Fruit fly (Drosophila melanogaster) whole organism, prepupa: ENCODE results near the gene Cnb.

Experiments used
- CG32006 ChIP-seq: fragments of 200-800 bp; sonication (Bioruptor generic); optimal IDR thresholded peaks from 3 replicates; lab custom pipeline; 2017; ENCODE audit warnings: missing biosample characterization, mild to moderate bottlenecking, missing genetic modification characterization
- CG4318 ChIP-seq: fragments of 200-800 bp; sonication (Bioruptor generic); optimal IDR thresholded peaks from 3 replicates; lab custom pipeline; 2017; ENCODE audit warnings: missing biosample characterization, mild to moderate bottlenecking, missing genetic modification characterization
- CG6808 ChIP-seq: fragments of 200-800 bp; sonication (Bioruptor generic); optimal IDR thresholded peaks from 3 replicates; lab custom pipeline; 2017; ENCODE audit warnings: missing biosample characterization, missing genetic modification characterization, mild to moderate bottlenecking, moderate library complexity, missing genetic modification reagents
- CG8119 ChIP-seq: fragments of 200-800 bp; sonication (Bioruptor generic); IDR thresholded peaks from 3 replicates; pipeline ENCODE4 v1.3.6; 2022; ENCODE audit warnings: missing biosample characterization, missing genetic modification characterization
- CG9139 ChIP-seq: fragments of 200-800 bp; sonication (Bioruptor generic); optimal IDR thresholded peaks from 3 replicates; lab custom pipeline; 2017; ENCODE audit warnings: missing biosample characterization, mild to moderate bottlenecking, missing genetic modification characterization
- Eip78C ChIP-seq: fragments of 200-800 bp; sonication (Bioruptor generic); peaks from one replicate; lab custom pipeline; 2016; ENCODE audit warnings: missing biosample characterization, missing genetic modification characterization
- Ets21C ChIP-seq: fragments of 200-800 bp; sonication (Bioruptor generic); optimal IDR thresholded peaks from 3 replicates; lab custom pipeline; 2016; ENCODE audit warnings: missing biosample characterization, missing genetic modification characterization
- OdsH ChIP-seq: fragments of 200-800 bp; sonication (Bioruptor generic); optimal IDR thresholded peaks from 3 replicates; lab custom pipeline; 2016; ENCODE audit warnings: missing biosample characterization, missing genetic modification characterization
- dsx ChIP-seq: fragments of 200-800 bp; optimal IDR thresholded peaks from 3 replicates; lab custom pipeline; 2019; ENCODE audit warnings: missing biosample characterization, mild to moderate bottlenecking, missing genetic modification characterization, moderate library complexity; ENCODE audit not compliant: poor library complexity, severe bottlenecking
- lz ChIP-seq: fragments of 200-800 bp; sonication (Bioruptor generic); optimal IDR thresholded peaks from 3 replicates; lab custom pipeline; 2016; ENCODE audit warnings: missing biosample characterization, missing genetic modification characterization
- topi ChIP-seq: fragments of 200-800 bp; sonication (Bioruptor generic); optimal IDR thresholded peaks from 3 replicates; lab custom pipeline; 2016; ENCODE audit warnings: missing biosample characterization, missing genetic modification characterization

DNA sequence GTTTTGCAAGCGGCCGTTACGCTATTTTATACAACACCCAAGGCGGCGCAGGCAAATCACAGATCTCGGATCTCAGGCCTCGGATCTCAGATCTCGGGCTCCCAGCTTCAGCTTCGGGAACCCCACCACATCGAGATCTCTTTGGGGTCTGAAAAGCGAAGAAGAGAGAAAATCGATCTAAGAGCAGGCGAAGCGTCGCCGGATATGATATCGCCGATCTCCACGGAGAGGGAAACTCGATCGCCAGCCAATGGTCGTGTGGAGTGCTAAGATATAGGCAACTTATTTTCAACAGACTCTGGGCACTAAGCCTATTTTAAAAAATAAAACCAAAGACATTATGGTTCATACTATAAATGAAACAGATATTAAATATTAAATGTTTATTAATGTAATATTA lies 8.6 kb upstream of the Cnb start, which contains the start of the genes CG46523 and CG5687:
- no peak for TF ChIP-seq OdsH (GFP tag; lab: Kevin White, UChicago)
- no peak for TF ChIP-seq CG8119 (GFP tag; lab: Robert Waterston, UW)
- no peak for TF ChIP-seq CG4318 (GFP tag; lab: Kevin White, UChicago)
- no peak for TF ChIP-seq Ets21C
- TF ChIP-seq CG6808, result no peak
- no peak for TF ChIP-seq lz (GFP tag; lab: Kevin White, UChicago)
- no peak for TF ChIP-seq topi (GFP tag; lab: Kevin White, UChicago)
- no peak for TF ChIP-seq CG32006 (GFP tag; lab: Kevin White, UChicago)
- no peak for TF ChIP-seq CG9139 (GFP tag; lab: Kevin White, UChicago)
- no peak for TF ChIP-seq dsx
- peak; percentile 58 for TF ChIP-seq Eip78C (GFP tag; lab: Kevin White, UChicago)
